Worm (Caenorhabditis elegans) whole organism, young adult: ENCODE measurements around the gene pcn-1.
A peak's percentile ranks its signal among the peaks of the same experiment; 100 is the strongest.

Experiments
- B0035.1 ChIP-seq: sonication (generic microtip); optimal IDR thresholded peaks from 2 replicates; lab custom pipeline; 2016; ENCODE audit warnings: missing genetic modification characterization, mild to moderate bottlenecking, missing compliant biosample characterization, missing genotype, missing genetic modification reagents
- B0261.1 ChIP-seq: sonication (generic microtip); optimal IDR thresholded peaks from 2 replicates; lab custom pipeline; 2016; ENCODE audit warnings: mild to moderate bottlenecking, missing genetic modification characterization, moderate library complexity, missing compliant biosample characterization
- F10E7.11 ChIP-seq: sonication (generic microtip); optimal IDR thresholded peaks from 2 replicates; lab custom pipeline; 2017; ENCODE audit warnings: mild to moderate bottlenecking, missing genetic modification characterization, moderate library complexity, missing compliant biosample characterization
- F22D6.2 ChIP-seq: sonication (generic microtip); optimal IDR thresholded peaks from 2 replicates; lab custom pipeline; 2016; ENCODE audit warnings: mild to moderate bottlenecking, missing genetic modification characterization, missing compliant biosample characterization
- F49E8.2 ChIP-seq: sonication (generic microtip); optimal IDR thresholded peaks from 3 replicates; lab custom pipeline; 2017; ENCODE audit warnings: missing genetic modification characterization, mild to moderate bottlenecking, missing compliant biosample characterization, antibody characterized with exemption, moderate library complexity; ENCODE audit not compliant: insufficient read depth
- K11D2.4 ChIP-seq: fragments of 200-800 bp; sonication (Bioruptor generic); IDR thresholded peaks from 2 replicates; pipeline ENCODE4 v1.3.6; 2022; ENCODE audit warnings: missing genetic modification reagents, missing genetic modification characterization, missing compliant biosample characterization
- Y56A3A.18 ChIP-seq: fragments of 200-800 bp; sonication (Bioruptor generic); IDR thresholded peaks from 2 replicates; pipeline ENCODE4 v1.3.6; 2022; ENCODE audit warnings: missing genetic modification reagents, missing genetic modification characterization, missing compliant biosample characterization
- Y67H2A.10 ChIP-seq: fragments of 200-800 bp; sonication (Bioruptor generic); conservative IDR thresholded peaks from 2 replicates; pipeline ENCODE4 v1.3.6; 2022; ENCODE audit warnings: missing genetic modification reagents, missing genetic modification characterization, missing compliant biosample characterization
- akir-1 ChIP-seq: fragments of 200-800 bp; sonication (Bioruptor generic); optimal IDR thresholded peaks from 2 replicates; lab custom pipeline; 2018; ENCODE audit warnings: mild to moderate bottlenecking, missing genetic modification characterization, moderate library complexity, missing compliant biosample characterization
- ama-1 ChIP-seq, 3 experiments: fragments of 150-350 bp in 1 of 3; sonication (generic microtip) in 2 of 3; optimal IDR thresholded peaks; 2 replicates each; lab custom pipeline; 2014 to 2018; ENCODE audit warnings: missing biosample characterization in 2 of 3, missing genetic modification characterization in 2 of 3, missing genetic modification reagents in 2 of 3
- attf-5 ChIP-seq: fragments of 200-800 bp; sonication (Bioruptor generic); optimal IDR thresholded peaks from 2 replicates; lab custom pipeline; 2018; ENCODE audit warnings: mild to moderate bottlenecking, missing genetic modification characterization, missing compliant biosample characterization
- ccch-3 ChIP-seq: fragments of 200-800 bp; sonication (Bioruptor generic); optimal IDR thresholded peaks from 2 replicates; lab custom pipeline; 2018; ENCODE audit warnings: mild to moderate bottlenecking, missing genetic modification characterization, missing compliant biosample characterization
- ceh-40 ChIP-seq: fragments of 200-800 bp; sonication (Bioruptor generic); IDR thresholded peaks from 2 replicates; pipeline ENCODE4 v1.3.6; 2022; ENCODE audit warnings: missing genetic modification characterization, missing compliant biosample characterization
- ceh-58 ChIP-seq: fragments of 200-800 bp; sonication (Bioruptor generic); IDR thresholded peaks from 2 replicates; pipeline ENCODE4 v1.3.6; 2022; ENCODE audit warnings: missing genetic modification characterization, missing compliant biosample characterization
- chd-7 ChIP-seq: sonication (generic microtip); optimal IDR thresholded peaks from 2 replicates; lab custom pipeline; 2016; ENCODE audit warnings: mild to moderate bottlenecking, missing genetic modification characterization, moderate library complexity, missing compliant biosample characterization
- dpl-1 ChIP-seq: fragments of 150-350 bp; optimal IDR thresholded peaks from 2 replicates; lab custom pipeline; 2014; ENCODE audit warnings: missing biosample characterization, missing genetic modification reagents, missing genetic modification characterization
- egl-18 ChIP-seq: fragments of 200-800 bp; sonication (Bioruptor generic); IDR thresholded peaks from 2 replicates; pipeline ENCODE4 v1.3.6; 2022; ENCODE audit warnings: missing genetic modification reagents, missing genetic modification characterization, missing compliant biosample characterization
- gei-17 ChIP-seq: fragments of 200-800 bp; sonication (Bioruptor generic); optimal IDR thresholded peaks from 2 replicates; lab custom pipeline; 2018; ENCODE audit warnings: mild to moderate bottlenecking, missing genetic modification characterization, missing compliant biosample characterization
- him-1 ChIP-seq: sonication (generic microtip); optimal IDR thresholded peaks from 2 replicates; lab custom pipeline; 2016; ENCODE audit warnings: missing genotype, missing genetic modification reagents, missing genetic modification characterization, missing compliant biosample characterization
- hmg-1.2 ChIP-seq: fragments of 200-800 bp; sonication (Bioruptor generic); IDR thresholded peaks from 2 replicates; pipeline ENCODE4 v1.3.6; 2022; ENCODE audit warnings: missing genetic modification reagents, missing genetic modification characterization, missing compliant biosample characterization
- hmg-20 ChIP-seq: fragments of 200-800 bp; sonication (Bioruptor generic); IDR thresholded peaks from 2 replicates; pipeline ENCODE4 v1.3.6; 2022; ENCODE audit warnings: missing genetic modification reagents, missing genetic modification characterization, missing compliant biosample characterization
- let-526 ChIP-seq: fragments of 200-800 bp; sonication (Bioruptor generic); IDR thresholded peaks from 2 replicates; pipeline ENCODE4 v1.3.6; 2022; ENCODE audit warnings: missing genetic modification reagents, missing genetic modification characterization, missing compliant biosample characterization
- lin-35 ChIP-seq, 3 experiments: fragments of 150-350 bp in 2 of 3; sonication (generic microtip) in 1 of 3; optimal IDR thresholded peaks; 2 replicates each; lab custom pipeline; 2014 to 2018; ENCODE audit warnings: missing biosample characterization in 3 of 3, missing genetic modification characterization in 3 of 3, missing genetic modification reagents in 3 of 3
- lin-40 ChIP-seq: sonication (generic microtip); optimal IDR thresholded peaks from 2 replicates; lab custom pipeline; 2016; ENCODE audit warnings: missing genetic modification characterization, mild to moderate bottlenecking, missing compliant biosample characterization, missing genotype, missing genetic modification reagents
- lin-54 ChIP-seq: fragments of 200-800 bp; sonication (Bioruptor generic); optimal IDR thresholded peaks from 2 replicates; lab custom pipeline; 2018; ENCODE audit warnings: mild to moderate bottlenecking, missing genetic modification characterization, missing compliant biosample characterization
- lir-1 ChIP-seq: fragments of 200-800 bp; sonication (Bioruptor generic); conservative IDR thresholded peaks from 2 replicates; pipeline ENCODE4 v1.3.6; 2022; ENCODE audit warnings: missing genetic modification reagents, missing genetic modification characterization, missing compliant biosample characterization
- lsl-1 ChIP-seq: fragments of 200-800 bp; sonication (Bioruptor generic); optimal IDR thresholded peaks from 2 replicates; lab custom pipeline; 2018; ENCODE audit warnings: mild to moderate bottlenecking, missing genetic modification characterization, moderate library complexity, missing compliant biosample characterization
- lsy-27 ChIP-seq: sonication (generic microtip); optimal IDR thresholded peaks from 2 replicates; lab custom pipeline; 2017; ENCODE audit warnings: missing genetic modification characterization, mild to moderate bottlenecking, missing compliant biosample characterization, antibody characterized with exemption, missing genotype, borderline replicate concordance; ENCODE audit not compliant: insufficient read depth
- madf-3 ChIP-seq: fragments of 200-800 bp; sonication (Bioruptor generic); IDR thresholded peaks from 2 replicates; pipeline ENCODE4 v1.3.6; 2022; ENCODE audit warnings: missing genetic modification reagents, missing genetic modification characterization, missing compliant biosample characterization
- madf-6 ChIP-seq: fragments of 200-800 bp; sonication (Bioruptor generic); IDR thresholded peaks from 2 replicates; pipeline ENCODE4 v1.3.6; 2022; ENCODE audit warnings: missing genetic modification reagents, missing genetic modification characterization, missing compliant biosample characterization
- mcd-1 ChIP-seq: fragments of 200-800 bp; sonication (Bioruptor generic); IDR thresholded peaks from 2 replicates; pipeline ENCODE4 v1.3.6; 2022; ENCODE audit warnings: missing genetic modification reagents, missing genetic modification characterization, missing compliant biosample characterization
- mel-28 ChIP-seq: sonication (generic microtip); optimal IDR thresholded peaks from 2 replicates; lab custom pipeline; 2016; ENCODE audit warnings: borderline replicate concordance, mild to moderate bottlenecking, missing genetic modification characterization, missing compliant biosample characterization
- mxl-1 ChIP-seq: sonication (generic microtip); optimal IDR thresholded peaks from 2 replicates; lab custom pipeline; 2016; ENCODE audit warnings: missing genetic modification characterization, missing compliant biosample characterization
- nfya-1 ChIP-seq: sonication (generic microtip); optimal IDR thresholded peaks from 2 replicates; lab custom pipeline; 2017; ENCODE audit warnings: antibody characterized with exemption, missing compliant biosample characterization, missing genetic modification characterization, borderline replicate concordance; ENCODE audit not compliant: insufficient read depth
- nfyb-1 ChIP-seq: fragments of 200-800 bp; sonication (Bioruptor generic); IDR thresholded peaks from 2 replicates; pipeline ENCODE4 v1.3.6; 2022; ENCODE audit warnings: missing genetic modification reagents, missing genetic modification characterization, missing compliant biosample characterization
- nhr-179 ChIP-seq: sonication (generic microtip); optimal IDR thresholded peaks from 2 replicates; lab custom pipeline; 2016; ENCODE audit warnings: mild to moderate bottlenecking, missing genetic modification characterization, missing compliant biosample characterization
- pbrm-1 ChIP-seq: fragments of 200-800 bp; sonication (Bioruptor generic); IDR thresholded peaks from 2 replicates; pipeline ENCODE4 v1.3.6; 2022; ENCODE audit warnings: missing genetic modification reagents, missing genetic modification characterization, missing compliant biosample characterization
- rcor-1 ChIP-seq: fragments of 200-800 bp; sonication (Bioruptor generic); IDR thresholded peaks from 2 replicates; pipeline ENCODE4 v1.3.6; 2022; ENCODE audit warnings: missing genetic modification reagents, missing genetic modification characterization, missing compliant biosample characterization
- rpc-1 ChIP-seq, 2 experiments: fragments of 150-350 bp in 1 of 2; sonication (generic microtip) in 1 of 2; optimal IDR thresholded peaks; 2 replicates each; lab custom pipeline; 2014 to 2018; ENCODE audit warnings: missing biosample characterization in 1 of 2, missing genetic modification characterization in 1 of 2, missing genetic modification reagents in 1 of 2, missing genotype in 1 of 2
- snpc-1.3 ChIP-seq: sonication (generic microtip); optimal IDR thresholded peaks from 2 replicates; lab custom pipeline; 2017; ENCODE audit warnings: missing genetic modification characterization, mild to moderate bottlenecking, missing compliant biosample characterization, antibody characterized with exemption, moderate library complexity, missing genotype, missing genetic modification reagents; ENCODE audit not compliant: insufficient read depth
- unc-130 ChIP-seq: sonication (generic microtip); optimal IDR thresholded peaks from 2 replicates; lab custom pipeline; 2016; ENCODE audit warnings: missing genetic modification reagents, missing genetic modification characterization, missing compliant biosample characterization
- xnd-1 ChIP-seq: sonication (generic microtip); optimal IDR thresholded peaks from 2 replicates; lab custom pipeline; 2016; ENCODE audit warnings: missing genotype, missing genetic modification reagents, missing genetic modification characterization, missing compliant biosample characterization
- zim-3 ChIP-seq: sonication (generic microtip); optimal IDR thresholded peaks from 2 replicates; lab custom pipeline; 2017; ENCODE audit warnings: mild to moderate bottlenecking, missing genetic modification characterization, moderate library complexity, missing compliant biosample characterization
- ztf-18 ChIP-seq: sonication (generic microtip); optimal IDR thresholded peaks from 2 replicates; lab custom pipeline; 2016; ENCODE audit warnings: missing genotype, mild to moderate bottlenecking, missing genetic modification characterization, missing compliant biosample characterization
- ztf-22 ChIP-seq: fragments of 200-800 bp; sonication (Bioruptor generic); optimal IDR thresholded peaks from 2 replicates; lab custom pipeline; 2018; ENCODE audit warnings: mild to moderate bottlenecking, missing genetic modification characterization, moderate library complexity, missing compliant biosample characterization
- ztf-26 ChIP-seq: sonication (generic microtip); optimal IDR thresholded peaks from 2 replicates; lab custom pipeline; 2017; ENCODE audit warnings: missing genetic modification characterization, missing compliant biosample characterization

pcn-1 gene

ce11 chrIV:4049398-4049998, at the start of gene pcn-1 (continued):
- TF ChIP-seq K11D2.4 (peak; percentile 93), xnd-1 (tag; lab: Kevin White, UChicago) (peak; percentile 98), lsl-1 (GFP tag; lab: Kevin White, UChicago) (peak; percentile 92), dpl-1 (peak; percentile 99), F49E8.2 (tag; lab: Kevin White, UChicago) (peak; percentile 80), unc-130 (GFP tag; lab: Kevin White, UChicago) (peak; percentile 87), ccch-3 (GFP tag; lab: Kevin White, UChicago) (peak; percentile 26), hmg-1.2 (GFP tag; lab: Robert Waterston, UW) (peak; percentile 85), lsy-27 (tag; lab: Kevin White, UChicago) (peak; percentile 12), ztf-22 (GFP tag; lab: Kevin White, UChicago) (peak; percentile 29), hmg-20 (GFP tag; lab: Robert Waterston, UW) (peak; percentile 89), ztf-26 (tag; lab: Kevin White, UChicago) (peak; percentile 96), ama-1 (optimal IDR thresholded peaks at IDR 0.05; lab: Kevin White, UChicago) (no peak), ama-1 (GFP tag; optimal IDR thresholded peaks at IDR 0.05; lab: Kevin White, UChicago) (peak in 1 of 2 experiments; percentile 23), ztf-18 (tag; lab: Kevin White, UChicago) (peak; percentile 100), chd-7 (tag; lab: Kevin White, UChicago) (peak; percentile 89), ceh-58 (no peak), mxl-1 (tag; lab: Kevin White, UChicago) (no peak), Y56A3A.18 (peak; percentile 86), snpc-1.3 (tag; lab: Kevin White, UChicago) (peak; percentile 52), pbrm-1 (GFP tag; lab: Robert Waterston, UW) (peak; percentile 97), egl-18 (GFP tag; lab: Robert Waterston, UW) (peak; percentile 80), let-526 (peak; percentile 86), lin-54 (peak; percentile 100), nfya-1 (tag; lab: Kevin White, UChicago) (no peak), F10E7.11 (peak; percentile 62), B0261.1 (tag; lab: Kevin White, UChicago) (peak; percentile 37), gei-17 (GFP tag; lab: Kevin White, UChicago) (peak; percentile 85), attf-5 (GFP tag; lab: Kevin White, UChicago) (peak; percentile 97), nfyb-1 (GFP tag; lab: Robert Waterston, UW) (peak; percentile 96), mel-28 (tag; lab: Kevin White, UChicago) (peak; percentile 64), madf-3 (GFP tag; lab: Robert Waterston, UW) (peak; percentile 96), rcor-1 (GFP tag; lab: Robert Waterston, UW) (peak; percentile 95), ceh-40 (GFP tag; lab: Robert Waterston, UW) (no peak), rpc-1 (optimal IDR thresholded peaks at IDR 0.05; lab: Kevin White, UChicago) (no peak), rpc-1 (tag; optimal IDR thresholded peaks at IDR 0.05; lab: Kevin White, UChicago) (no peak), Y67H2A.10 (GFP tag; lab: Robert Waterston, UW) (peak; percentile 64; the same call in 1 of the 2 replicates), akir-1 (GFP tag; lab: Kevin White, UChicago) (no peak), B0035.1 (tag; lab: Kevin White, UChicago) (peak; percentile 85), F22D6.2 (tag; lab: Kevin White, UChicago) (peak; percentile 80), zim-3 (no peak), lir-1 (GFP tag; lab: Robert Waterston, UW) (peak; percentile 93), lin-40 (peak; percentile 98), him-1 (tag; lab: Kevin White, UChicago) (peak; percentile 86), lin-35 (GFP tag; optimal IDR thresholded peaks at IDR 0.05; lab: Kevin White, UChicago) (peak; percentile 84 to 97 (median 87)), mcd-1 (peak; percentile 97), nhr-179 (tag; lab: Kevin White, UChicago) (no peak), madf-6 (GFP tag; lab: Robert Waterston, UW) (peak; percentile 99)
